Worm (Caenorhabditis elegans) whole organism, L3 larva: Measurements from ENCODE around the gene fbxb-58.

ENCODE experiments used
- ceh-28 ChIP-seq: fragments of 150-350 bp; optimal IDR thresholded peaks from 2 replicates; lab custom pipeline; 2014; ENCODE audit warnings: missing biosample characterization, missing genetic modification reagents, missing genetic modification characterization
- elt-1 ChIP-seq: fragments of 150-350 bp; optimal IDR thresholded peaks from 2 replicates; lab custom pipeline; 2014; ENCODE audit warnings: missing biosample characterization, missing genetic modification characterization
- elt-3 ChIP-seq, 3 experiments: fragments of 150-350 bp in 1 of 3; sonication (generic microtip) in 2 of 3; optimal IDR thresholded peaks; 2 replicates in 2 of 3; 4 replicates in 1 of 3; lab custom pipeline; 2014 to 2017; ENCODE audit warnings: missing biosample characterization in 3 of 3, missing genetic modification characterization in 3 of 3
- lin-15B ChIP-seq: fragments of 150-350 bp; optimal IDR thresholded peaks from 2 replicates; lab custom pipeline; 2014; ENCODE audit warnings: missing biosample characterization, missing genetic modification characterization
- lin-39 ChIP-seq: fragments of 150-350 bp; optimal IDR thresholded peaks from 2 replicates; lab custom pipeline; 2018; ENCODE audit warnings: missing biosample characterization, missing genetic modification reagents, missing genetic modification characterization
- lsy-12 ChIP-seq: sonication (generic microtip); optimal IDR thresholded peaks from 2 replicates; lab custom pipeline; 2016; ENCODE audit warnings: mild to moderate bottlenecking, missing genetic modification characterization, missing compliant biosample characterization
- nhr-237 ChIP-seq: fragments of 150-350 bp; optimal IDR thresholded peaks from 2 replicates; lab custom pipeline; 2014; ENCODE audit warnings: missing biosample characterization, missing genetic modification characterization
- nhr-25 ChIP-seq: sonication (generic microtip); optimal IDR thresholded peaks from 2 replicates; lab custom pipeline; 2017; ENCODE audit warnings: missing biosample characterization, missing genetic modification characterization
- pqm-1 ChIP-seq: fragments of 150-350 bp; optimal IDR thresholded peaks from 2 replicates; lab custom pipeline; 2017; ENCODE audit warnings: missing biosample characterization, missing genetic modification characterization, inconsistent platforms
- snpc-4 ChIP-seq: fragments of 150-350 bp; optimal IDR thresholded peaks from 2 replicates; lab custom pipeline; 2014; ENCODE audit warnings: missing biosample characterization, missing genetic modification characterization
- tbx-2 ChIP-seq: sonication (generic microtip); optimal IDR thresholded peaks from 2 replicates; lab custom pipeline; 2016; ENCODE audit warnings: mild to moderate bottlenecking, missing genetic modification characterization, missing compliant biosample characterization

- TF ChIP-seq nhr-237 (tag; lab: Kevin White, UChicago) (no peak), elt-1 (no peak), lin-15B (tag; lab: Kevin White, UChicago) (no peak), lin-39 (no peak), lsy-12 (tag; lab: Kevin White, UChicago) (no peak), elt-3 (tag; optimal IDR thresholded peaks at IDR 0.05; lab: Kevin White, UChicago) (no peak), snpc-4 (tag; lab: Kevin White, UChicago) (no peak), tbx-2 (tag; lab: Kevin White, UChicago) (no peak), pqm-1 (no peak), nhr-25 (tag; lab: Kevin White, UChicago) (no peak), ceh-28 (no peak)
Measured at ce11 chrX:1613860-1614259, 14.1 kb upstream of the fbxb-58 start.
